Fruit fly (Drosophila melanogaster) Kc167 (cell line): ENCODE measurements around the gene CG17593.

Source experiments
- Sin3A ChIP-seq: fragments of >200 bp; optimal IDR thresholded peaks from 2 replicates; lab custom pipeline; 2018; ENCODE audit warnings: missing external identifiers
- insv ChIP-seq: fragments of >200 bp; optimal IDR thresholded peaks from 3 replicates; lab custom pipeline; 2018; ENCODE audit warnings: missing external identifiers

DNA sequence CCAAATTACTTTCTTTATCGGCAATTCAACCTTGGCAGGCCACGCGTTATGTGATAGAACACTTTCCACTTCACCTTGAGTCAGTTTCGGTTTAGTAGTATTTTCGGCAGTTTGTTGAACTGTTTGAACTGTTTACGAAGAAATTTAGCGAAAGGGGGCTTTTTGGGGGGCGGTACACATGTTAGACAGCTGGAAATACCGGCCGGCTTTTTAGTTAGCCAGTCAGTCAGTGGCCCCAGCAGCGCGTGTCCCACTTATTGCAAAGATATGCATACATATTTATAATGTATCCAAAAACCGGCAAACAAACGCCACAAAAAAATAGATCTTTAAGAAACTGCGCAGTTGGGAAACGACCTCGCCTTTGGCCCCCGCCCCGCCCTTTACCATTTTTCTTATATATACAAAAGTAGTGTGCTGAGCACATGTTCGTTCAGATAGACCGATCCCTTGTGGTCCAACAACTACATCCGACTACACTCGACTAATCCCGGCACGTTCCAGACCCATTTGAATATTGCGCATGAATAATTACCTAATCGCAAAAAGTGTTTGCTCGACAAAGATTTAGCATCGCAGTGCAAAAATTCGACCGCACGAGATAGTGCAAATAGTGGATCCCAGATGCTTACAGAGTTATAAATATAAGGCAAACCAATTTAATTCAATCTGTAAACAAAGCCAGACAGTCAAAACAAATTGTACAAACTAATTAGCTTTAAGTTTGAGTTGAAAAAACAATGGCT is 34.8 kb upstream of the CG17593 start:
- no peak for TF ChIP-seq Sin3A (lab: Kevin White, UChicago)
- TF ChIP-seq insv: no peak
